Worm (Caenorhabditis elegans): ENCODE measurements around the gene C50D2.1.
"Not testable (repeated sequence)": the region's sequence is repeated elsewhere in the genome, so short reads cannot be mapped to it uniquely, and the experiment has no call there.

C50D2.1 gene

DNA sequence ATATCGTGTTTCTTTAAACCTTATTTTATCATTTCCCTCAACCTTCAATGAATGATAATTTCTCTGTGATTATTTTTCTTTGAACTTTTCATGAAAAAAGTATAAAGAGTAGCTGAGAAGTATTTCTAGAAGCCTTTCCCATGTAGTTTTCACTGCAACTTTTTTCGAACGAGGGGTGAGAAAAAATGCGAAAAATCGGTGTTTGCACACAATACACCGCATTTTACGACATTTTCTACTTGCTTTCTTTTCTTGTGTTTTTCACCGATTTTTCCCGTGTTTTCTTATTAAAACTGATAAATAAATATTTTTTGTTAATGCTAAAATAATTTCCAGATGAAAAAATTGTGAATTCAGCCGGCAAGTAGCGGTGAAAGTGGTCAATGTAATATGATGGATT lies 12.5 kb upstream of the C50D2.1 start, which contains the start of gene C50D2.10:
Gene C50D2.10 (plus strand): TSS at position 245 of the 400 bp plus-strand sequence.
- not testable (repeated sequence) for TF ChIP-seq unc-62 (GFP tag; optimal IDR thresholded peaks at IDR 0.05)

DNA sequence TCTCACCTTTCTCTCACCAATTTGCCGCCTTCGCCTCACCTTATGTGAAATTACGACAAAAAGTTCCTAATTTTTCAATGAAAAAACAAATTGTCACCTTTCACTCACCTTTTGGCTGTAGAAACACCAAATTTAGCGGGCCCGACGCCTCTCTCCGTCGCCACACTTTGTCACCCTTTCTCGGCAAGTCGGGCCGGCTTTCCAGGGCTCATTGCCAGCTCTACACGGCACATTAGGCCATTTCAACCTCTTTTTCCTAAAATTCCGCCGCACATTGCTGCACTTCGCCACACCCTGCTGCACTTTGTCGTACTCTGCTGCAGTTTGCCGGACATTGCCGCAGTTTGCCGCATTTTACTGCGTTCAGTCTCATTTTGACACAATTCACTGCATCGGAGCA lies 10.2 kb upstream of the C50D2.1 start:
- no peak for TF ChIP-seq unc-62 (GFP tag; optimal IDR thresholded peaks at IDR 0.05)

DNA sequence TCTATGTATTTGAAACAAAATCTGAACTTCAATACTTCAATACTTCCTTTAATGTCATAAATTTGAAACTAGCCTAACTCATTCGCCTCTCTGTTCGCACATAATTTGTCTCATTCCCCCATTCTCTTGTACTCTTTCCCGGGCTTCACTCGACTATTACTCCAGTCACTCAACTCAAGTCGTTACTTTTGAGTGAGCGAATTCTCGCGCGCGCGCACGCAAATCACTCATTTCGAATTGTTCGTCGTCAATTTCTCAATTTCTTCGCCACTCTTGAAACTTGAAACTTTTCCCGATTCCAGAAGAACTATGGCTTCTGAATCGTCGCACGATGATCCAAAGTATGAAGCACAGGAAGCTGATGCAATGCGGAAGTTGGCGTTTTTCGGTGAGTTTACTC lies 7.1 kb upstream of the C50D2.1 start, which contains the start of gene col-68:
Gene col-68 (plus strand): TSS at position 301 of the 400 bp plus-strand sequence.
- no peak for TF ChIP-seq unc-62 (GFP tag; optimal IDR thresholded peaks at IDR 0.05)

ce11 chrII:105327-105882 lies 6.0 kb upstream of the C50D2.1 start:
- TF ChIP-seq unc-62 (GFP tag; optimal IDR thresholded peaks at IDR 0.05), result no peak

DNA sequence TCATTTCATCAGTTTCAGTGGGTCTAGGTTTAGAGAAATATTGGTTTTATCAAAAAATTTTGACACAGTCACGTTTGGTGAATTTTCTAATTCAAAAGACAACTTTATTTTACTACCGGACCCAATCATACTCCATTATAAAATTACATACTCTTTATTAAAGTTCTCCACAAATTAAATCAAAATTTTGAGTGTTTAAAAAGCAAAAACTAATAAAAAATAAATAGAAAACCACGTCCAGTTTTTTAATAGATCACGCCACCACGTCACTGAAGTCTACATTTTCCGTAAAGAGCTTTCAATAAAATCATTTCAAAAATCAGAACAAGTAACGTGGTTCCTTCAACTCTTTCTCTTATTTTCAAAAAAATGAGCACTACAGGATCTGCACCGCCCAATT lies 5.5 kb upstream of the C50D2.1 start, which contains the start of gene txt-1:
Gene txt-1 (plus strand): TSS at position 301 of the 400 bp plus-strand sequence.
- TF ChIP-seq unc-62 (GFP tag; optimal IDR thresholded peaks at IDR 0.05), result no peak

ce11 chrII:107703-108102 lies 3.7 kb upstream of the C50D2.1 start:
- no peak for TF ChIP-seq unc-62 (GFP tag; optimal IDR thresholded peaks at IDR 0.05)

DNA sequence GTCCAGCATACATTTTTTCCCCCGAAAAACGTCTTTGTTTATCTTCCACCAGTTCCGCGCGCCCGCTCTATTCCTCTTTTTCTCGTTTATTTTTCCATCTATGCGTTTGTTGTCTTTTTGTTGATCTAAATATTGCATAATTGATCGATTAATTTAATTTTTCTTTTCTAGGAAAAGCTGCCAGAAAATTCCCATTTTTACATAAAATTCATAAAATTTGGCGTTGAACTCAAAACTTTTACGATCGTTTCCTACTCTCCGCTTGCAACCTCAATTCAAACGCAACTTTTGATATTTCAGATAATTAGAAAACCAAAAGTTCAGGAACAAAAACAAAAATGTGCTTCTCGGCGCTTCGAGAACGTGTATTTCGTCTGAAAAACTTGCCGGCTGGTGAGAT lies 2.5 kb upstream of the C50D2.1 start, which contains the start of gene C50D2.2:
Gene C50D2.2 (plus strand): TSS at position 301 of the 400 bp plus-strand sequence.
- TF ChIP-seq unc-62 (GFP tag; optimal IDR thresholded peaks at IDR 0.05), result no peak

DNA sequence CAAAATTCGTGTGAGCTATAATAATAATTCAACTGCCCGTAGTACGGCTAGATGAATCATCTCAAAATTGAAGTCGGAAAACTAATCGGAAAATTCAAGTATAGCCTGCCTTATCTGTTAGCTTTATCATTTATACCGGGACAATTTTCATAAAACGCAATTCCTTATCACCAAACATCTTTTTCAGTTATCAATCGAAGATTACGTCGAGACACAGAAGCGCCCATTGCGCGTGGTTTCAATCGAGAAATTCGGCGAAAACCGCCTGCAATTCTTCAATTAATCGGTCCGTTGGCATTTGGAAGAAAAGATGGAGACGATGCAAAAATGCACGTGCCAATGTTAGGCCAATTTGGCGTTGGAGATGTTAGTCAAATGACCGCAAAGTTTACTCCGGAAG lies 864 bp downstream of the C50D2.1 start:
- no peak for TF ChIP-seq unc-62 (GFP tag; optimal IDR thresholded peaks at IDR 0.05)

DNA sequence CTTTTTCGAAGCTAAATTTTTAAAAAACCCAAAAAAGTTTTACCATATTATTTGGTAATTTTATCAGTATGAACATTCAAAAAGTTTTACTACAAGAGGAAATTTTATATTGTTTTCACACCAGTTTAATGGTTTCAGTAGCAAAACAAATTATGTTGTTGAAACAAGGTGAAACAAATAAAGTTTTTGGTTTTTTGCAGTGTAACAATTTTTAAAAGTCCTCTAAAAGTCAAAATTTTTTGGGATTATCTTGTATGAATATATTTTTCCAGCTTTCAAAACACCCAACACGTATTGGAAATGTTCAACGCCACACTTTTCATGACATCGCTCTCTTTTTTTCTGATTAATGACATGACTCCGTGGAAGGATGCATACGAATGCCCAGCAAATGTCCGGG lies 5.5 kb downstream of the C50D2.1 start, which contains the start of gene srt-54:
Gene srt-54 (plus strand): TSS at position 301 of the 400 bp plus-strand sequence.
- no peak for TF ChIP-seq unc-62 (GFP tag; optimal IDR thresholded peaks at IDR 0.05)

- no peak for TF ChIP-seq unc-62 (GFP tag; optimal IDR thresholded peaks at IDR 0.05)
Observed at ce11 chrII:121121-121520, 9.8 kb downstream of the C50D2.1 start, which contains the start of gene K10B4.3. K10B4.3 (minus strand) TSS chrII:121221.

DNA sequence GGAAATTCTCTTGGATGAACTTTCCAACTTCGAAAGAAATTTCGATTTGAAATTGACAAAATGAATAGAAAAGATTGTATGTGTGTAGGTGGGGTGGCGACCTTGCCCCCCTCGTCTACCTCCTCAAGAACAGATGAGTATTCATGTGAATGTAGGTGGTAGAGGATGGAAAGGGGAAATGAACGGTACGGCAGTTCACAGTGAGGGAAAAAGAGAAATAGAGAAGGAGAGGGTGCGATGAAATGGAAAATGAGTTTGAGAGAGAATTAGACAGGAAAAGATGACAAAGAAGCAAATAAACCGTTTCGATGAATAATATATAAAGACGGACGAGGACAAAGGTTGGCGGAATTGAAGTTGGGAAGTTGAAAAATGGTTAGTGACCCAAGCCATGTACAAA lies 10.6 kb downstream of the C50D2.1 start:
- TF ChIP-seq unc-62 (GFP tag; optimal IDR thresholded peaks at IDR 0.05), result no peak

DNA sequence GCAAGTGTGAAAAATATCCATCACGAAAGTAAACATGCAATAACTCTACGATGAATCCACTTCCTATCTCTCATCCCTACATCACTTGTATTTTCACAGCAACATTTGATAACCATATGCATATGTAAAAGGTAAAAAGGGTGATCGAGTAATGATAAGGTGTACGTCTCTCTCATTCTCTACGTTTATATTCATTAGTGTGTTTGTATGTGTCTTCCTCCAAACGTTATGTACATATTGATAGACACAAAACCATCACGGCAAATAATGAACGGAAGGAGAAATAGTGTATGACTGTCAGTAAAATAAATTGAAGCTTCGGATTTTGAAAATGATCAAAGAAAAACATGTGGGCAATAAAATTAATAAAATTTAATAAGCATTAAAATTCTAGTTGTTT lies 11.1 kb downstream of the C50D2.1 start:
- no peak for TF ChIP-seq unc-62 (GFP tag; optimal IDR thresholded peaks at IDR 0.05)

DNA sequence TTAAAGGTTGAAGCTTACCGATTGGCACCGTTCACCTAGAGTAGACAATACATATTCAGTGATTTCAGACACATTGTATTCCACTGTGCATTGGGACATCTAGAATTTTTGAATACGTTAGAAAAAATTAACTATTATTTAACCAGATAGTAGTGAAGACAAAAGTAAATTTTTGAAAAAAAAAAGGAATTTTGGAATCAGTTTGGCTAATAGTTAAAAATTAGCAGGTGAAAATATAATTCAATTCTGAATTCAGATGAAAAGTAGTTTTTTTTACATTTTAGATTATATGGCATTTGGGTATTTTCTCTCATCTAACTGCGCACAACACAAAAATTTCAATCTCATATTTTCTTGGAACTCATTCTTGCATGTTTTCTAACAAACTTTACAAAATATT lies 13.5 kb downstream of the C50D2.1 start, which contains the start of gene nmur-2:
Gene nmur-2 (minus strand): TSS at position 101 of the 400 bp plus-strand sequence.
- no peak for TF ChIP-seq unc-62 (GFP tag; optimal IDR thresholded peaks at IDR 0.05)

ce11 chrII:128929-129328 lies 17.6 kb downstream of the C50D2.1 start, which contains the start of gene srd-3:
srd-3 (minus strand) TSS chrII:129029.
- TF ChIP-seq unc-62 (GFP tag; optimal IDR thresholded peaks at IDR 0.05), result no peak

DNA sequence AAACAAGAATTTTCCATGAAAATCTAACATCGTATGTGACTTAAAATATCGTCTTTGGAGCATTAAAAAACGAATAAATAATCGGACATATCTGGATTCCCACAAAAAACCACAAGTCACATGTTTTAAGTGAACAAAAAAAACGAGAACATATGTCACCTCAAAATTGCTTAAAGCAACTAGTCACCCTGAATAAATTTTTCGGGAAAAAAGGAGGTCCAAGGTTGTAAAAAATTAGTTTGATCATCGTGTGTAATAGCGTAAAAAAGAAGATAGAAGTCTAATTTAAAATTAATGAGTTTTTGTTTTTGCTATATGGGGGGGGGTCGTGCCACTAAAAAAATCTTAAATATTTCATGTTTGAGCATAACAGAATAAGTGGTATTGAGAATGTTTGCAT lies 18.4 kb downstream of the C50D2.1 start:
- TF ChIP-seq unc-62 (GFP tag; optimal IDR thresholded peaks at IDR 0.05), result no peak

ce11 chrII:133548-134275 lies 22.3 kb downstream of the C50D2.1 start, which contains the start of gene cwn-1:
cwn-1 (minus strand) TSS chrII:133598.
- no peak for TF ChIP-seq unc-62 (GFP tag; optimal IDR thresholded peaks at IDR 0.05)

DNA sequence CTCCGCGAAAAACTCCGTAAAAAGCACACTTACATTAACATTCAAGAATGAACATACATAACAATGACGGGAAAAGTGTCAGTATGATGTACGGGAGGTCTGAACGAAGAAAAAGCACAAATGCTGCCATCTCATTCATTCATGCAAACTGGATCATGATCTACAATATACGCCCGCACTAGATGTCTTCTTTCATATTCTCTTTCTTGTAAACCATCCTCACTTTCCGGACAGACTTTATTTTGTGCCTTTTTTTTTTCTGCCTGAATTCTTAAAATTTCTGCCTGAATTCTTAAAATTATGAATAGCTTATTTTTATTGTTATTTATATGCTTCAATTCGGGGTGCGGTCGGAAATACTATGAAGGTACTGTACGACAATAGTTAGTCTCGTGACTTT lies 23.8 kb downstream of the C50D2.1 start, which contains the start of gene K10B4.1:
Gene K10B4.1 (plus strand): TSS at position 301 of the 400 bp plus-strand sequence.
- no peak for TF ChIP-seq unc-62 (GFP tag; optimal IDR thresholded peaks at IDR 0.05)

Data from whole organism, dauer.